Fruit fly (Drosophila melanogaster) whole organism, prepupa: ENCODE measurements around the gene sw.
"Not testable (repeated sequence)": the region's sequence is repeated elsewhere in the genome, so short reads cannot be mapped to it uniquely, and the experiment has no call there.

Source experiments
- CG11294 ChIP-seq: fragments of 200-800 bp; sonication (Bioruptor generic); IDR thresholded peaks from 2 replicates; pipeline ENCODE4 v1.3.6; 2022; ENCODE audit warnings: missing biosample characterization, missing genetic modification characterization
- CG11762 ChIP-seq: fragments of 200-800 bp; sonication (Bioruptor generic); optimal IDR thresholded peaks from 3 replicates; lab custom pipeline; 2016; ENCODE audit warnings: missing biosample characterization, missing genetic modification characterization; ENCODE audit not compliant: insufficient read depth
- CG15336 ChIP-seq: fragments of 200-800 bp; sonication (Bioruptor generic); IDR thresholded peaks from 2 replicates; pipeline ENCODE4 v1.3.6; 2022; ENCODE audit warnings: missing biosample characterization, missing genetic modification characterization
- CG34406 ChIP-seq: fragments of 200-800 bp; sonication (Bioruptor generic); optimal IDR thresholded peaks from 3 replicates; lab custom pipeline; 2016; ENCODE audit warnings: missing biosample characterization, missing genetic modification characterization
- CG4318 ChIP-seq: fragments of 200-800 bp; sonication (Bioruptor generic); optimal IDR thresholded peaks from 3 replicates; lab custom pipeline; 2017; ENCODE audit warnings: missing biosample characterization, mild to moderate bottlenecking, missing genetic modification characterization
- CG7368 ChIP-seq: fragments of 200-800 bp; sonication (Bioruptor generic); optimal IDR thresholded peaks from 3 replicates; lab custom pipeline; 2016; ENCODE audit warnings: missing biosample characterization, missing genetic modification characterization
- CG8119 ChIP-seq: fragments of 200-800 bp; sonication (Bioruptor generic); IDR thresholded peaks from 3 replicates; pipeline ENCODE4 v1.3.6; 2022; ENCODE audit warnings: missing biosample characterization, missing genetic modification characterization
- Eip75B ChIP-seq: fragments of 200-800 bp; sonication (Bioruptor generic); optimal IDR thresholded peaks from 3 replicates; lab custom pipeline; 2016; ENCODE audit warnings: missing biosample characterization, missing genetic modification characterization
- Hr4 ChIP-seq: fragments of 200-800 bp; sonication (Bioruptor generic); optimal IDR thresholded peaks from 3 replicates; lab custom pipeline; 2016; ENCODE audit warnings: missing biosample characterization, missing genetic modification characterization
- Lpt ChIP-seq: fragments of 200-800 bp; sonication (Bioruptor generic); optimal IDR thresholded peaks from 3 replicates; lab custom pipeline; 2016; ENCODE audit warnings: missing biosample characterization, missing genetic modification characterization
- OdsH ChIP-seq: fragments of 200-800 bp; sonication (Bioruptor generic); optimal IDR thresholded peaks from 3 replicates; lab custom pipeline; 2016; ENCODE audit warnings: missing biosample characterization, missing genetic modification characterization
- Sox102F ChIP-seq: fragments of 200-800 bp; sonication (Bioruptor generic); optimal IDR thresholded peaks from 2 replicates; lab custom pipeline; 2016; ENCODE audit warnings: missing biosample characterization, mild to moderate bottlenecking, missing genetic modification characterization
- topi ChIP-seq: fragments of 200-800 bp; sonication (Bioruptor generic); optimal IDR thresholded peaks from 3 replicates; lab custom pipeline; 2016; ENCODE audit warnings: missing biosample characterization, missing genetic modification characterization
- vri ChIP-seq: fragments of 200-800 bp; sonication (Bioruptor generic); optimal IDR thresholded peaks from 3 replicates; lab custom pipeline; 2016; ENCODE audit warnings: missing biosample characterization, mild to moderate bottlenecking, missing genetic modification characterization

dm6 chrX:20217159-20217558, 19.0 kb downstream of the sw start, which contains the start of gene SdicC:
- not testable (repeated sequence) for TF ChIP-seq Sox102F (GFP tag; lab: Kevin White, UChicago); Hr4 (GFP tag; lab: Kevin White, UChicago); topi (GFP tag; lab: Kevin White, UChicago); CG8119 (GFP tag; lab: Robert Waterston, UW); CG34406 (GFP tag; lab: Kevin White, UChicago); CG15336; CG4318 (GFP tag; lab: Kevin White, UChicago); CG7368 (GFP tag; lab: Kevin White, UChicago); CG11762 (GFP tag; lab: Kevin White, UChicago); OdsH (GFP tag; lab: Kevin White, UChicago); vri (GFP tag; lab: Kevin White, UChicago); CG11294; Lpt; Eip75B (GFP tag; lab: Kevin White, UChicago)
